Comparison of ENCODE assay signal across 1 worm cellular context in genomic region chrX:14562286-14563086, ce11.
TF ChIP-seq lines count a peak whose summit lies in the region.

No protein-coding gene starts in this region.

TF ChIP-seq in whole organism, L1 larva, 84 proteins besides CTCF, POLR2A, EP300 and RAD21 (continued from another document):
- TF ChIP-seq alr-1 (tag; optimal IDR thresholded peaks at IDR 0.05; lab: Kevin White, UChicago; ENCODE audit: borderline replicate concordance) (no peak), mef-2 (tag; optimal IDR thresholded peaks at IDR 0.05; lab: Kevin White, UChicago) (peak; percentile 88), lin-15B (tag; optimal IDR thresholded peaks at IDR 0.05; lab: Kevin White, UChicago) (no peak), ceh-90 (tag; optimal IDR thresholded peaks at IDR 0.05; lab: Kevin White, UChicago) (no peak), ztf-4 (tag; optimal IDR thresholded peaks at IDR 0.05; lab: Kevin White, UChicago) (peak; percentile 86), nhr-20 (tag; optimal IDR thresholded peaks at IDR 0.05; lab: Kevin White, UChicago) (peak; percentile 70), efl-3 (GFP tag; optimal IDR thresholded peaks at IDR 0.05; lab: Kevin White, UChicago) (no peak), zip-4 (GFP tag; optimal IDR thresholded peaks at IDR 0.05; lab: Kevin White, UChicago) (peak; percentile 25), F16B12.6 (tag; optimal IDR thresholded peaks at IDR 0.05; lab: Kevin White, UChicago) (no peak), hlh-17 (GFP tag; optimal IDR thresholded peaks at IDR 0.05; lab: Kevin White, UChicago; ENCODE audit: borderline replicate concordance) (no peak), mdl-1 (tag; optimal IDR thresholded peaks at IDR 0.05; lab: Kevin White, UChicago) (no peak), ceh-88 (GFP tag; IDR thresholded peaks at IDR 0.05; lab: Robert Waterston, UW) (no peak), unc-86 (tag; optimal IDR thresholded peaks at IDR 0.05; lab: Kevin White, UChicago) (peak; percentile 81), ceh-8 (GFP tag; optimal IDR thresholded peaks at IDR 0.05; lab: Kevin White, UChicago) (peak; percentile 61), zag-1 (tag; optimal IDR thresholded peaks at IDR 0.05; lab: Kevin White, UChicago) (no peak), lin-35 (GFP tag; optimal IDR thresholded peaks at IDR 0.05; lab: Kevin White, UChicago) (no peak), sup-37 (GFP tag; optimal IDR thresholded peaks at IDR 0.05; lab: Kevin White, UChicago) (no peak), hlh-4 (tag; optimal IDR thresholded peaks at IDR 0.05; lab: Kevin White, UChicago) (peak; percentile 56), aha-1 (tag; optimal IDR thresholded peaks at IDR 0.05; lab: Kevin White, UChicago) (no peak), C04F5.9 (tag; optimal IDR thresholded peaks at IDR 0.05; lab: Kevin White, UChicago) (no peak), nhr-76 (tag; optimal IDR thresholded peaks at IDR 0.05; lab: Kevin White, UChicago) (no peak), ztf-11 (tag; optimal IDR thresholded peaks at IDR 0.05; lab: Kevin White, UChicago) (no peak), unc-98 (GFP tag; IDR thresholded peaks at IDR 0.05; lab: Robert Waterston, UW) (no peak), ceh-82 (tag; optimal IDR thresholded peaks at IDR 0.05; lab: Kevin White, UChicago) (no peak), unc-30 (tag; optimal IDR thresholded peaks at IDR 0.05; lab: Kevin White, UChicago) (no peak), sptf-1 (tag; optimal IDR thresholded peaks at IDR 0.05; lab: Kevin White, UChicago) (no peak), ets-5 (GFP tag; IDR thresholded peaks at IDR 0.05; lab: Robert Waterston, UW) (no peak), unc-62 (GFP tag; optimal IDR thresholded peaks at IDR 0.05; lab: Kevin White, UChicago) (no peak), swsn-7 (tag; optimal IDR thresholded peaks at IDR 0.05; lab: Kevin White, UChicago) (peak; percentile 82), lin-14 (GFP tag; optimal IDR thresholded peaks at IDR 0.05; lab: Kevin White, UChicago) (peak; percentile 82), nhr-19 (GFP tag; conservative IDR thresholded peaks at IDR 0.05; lab: Robert Waterston, UW) (peak; percentile 68), sox-4 (tag; optimal IDR thresholded peaks at IDR 0.05; lab: Kevin White, UChicago) (peak; percentile 96), snu-23 (GFP tag; optimal IDR thresholded peaks at IDR 0.05; lab: Kevin White, UChicago) (peak; percentile 34), isw-1 (GFP tag; IDR thresholded peaks at IDR 0.05; lab: Robert Waterston, UW) (no peak), egl-13 (tag; optimal IDR thresholded peaks at IDR 0.05; lab: Kevin White, UChicago) (peak; percentile 97), nhr-11 (tag; optimal IDR thresholded peaks at IDR 0.05; lab: Kevin White, UChicago) (peak; percentile 81)
